Fruit fly (Drosophila melanogaster): ENCODE data around the gene CG6712.

Gene CG6712

DNA sequence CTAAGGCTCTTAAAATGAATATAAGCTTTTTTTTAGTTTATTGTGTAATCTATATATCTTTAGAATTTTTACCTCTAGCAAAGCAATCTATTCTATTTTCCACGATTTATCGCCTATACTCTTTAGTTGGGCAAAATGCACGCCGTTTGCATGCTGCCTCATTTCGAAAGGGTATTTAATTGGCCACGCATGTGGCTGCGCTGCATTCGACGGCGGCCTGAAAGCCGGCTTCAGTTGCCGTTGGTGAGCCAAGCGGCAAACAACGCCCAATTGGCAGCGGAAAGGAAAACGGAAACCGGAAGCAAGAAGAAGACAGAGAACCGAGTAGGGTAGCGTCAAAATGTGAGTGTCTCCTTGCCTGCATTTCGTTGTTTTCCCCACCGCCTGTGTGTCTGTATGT lies 20.5 kb downstream of the CG6712 start, which contains the start of gene CG14947 (continued):
- TF ChIP-seq CG6791 (GFP tag; IDR thresholded peaks at IDR 0.05; ENCODE audit: partially characterized antibody) (no peak), lmd (GFP tag; IDR thresholded peaks at IDR 0.05) (no peak), lov (optimal IDR thresholded peaks at IDR 0.05) (no peak), lov (GFP tag; IDR thresholded peaks at IDR 0.05) (0 out of 3 replicates have a peak, but pooled peaks have one; percentile 63), nmo (GFP tag; optimal IDR thresholded peaks at IDR 0.05) (no peak), CG15479 (GFP tag; optimal IDR thresholded peaks at IDR 0.05) (peak; percentile 39), zf30C (GFP tag; optimal IDR thresholded peaks at IDR 0.05) (no peak), HLH54F (GFP tag; optimal IDR thresholded peaks at IDR 0.05) (no peak), CG14710 (tag; optimal IDR thresholded peaks at IDR 0.05) (no peak), CG7357 (GFP tag; IDR thresholded peaks at IDR 0.05) (no peak), danr (GFP tag; IDR thresholded peaks at IDR 0.05) (no peak), gem (tag; optimal IDR thresholded peaks at IDR 0.05) (peak; percentile 27), CG9215 (GFP tag; IDR thresholded peaks at IDR 0.05) (no peak), gce (GFP tag; IDR thresholded peaks at IDR 0.05) (0 out of 3 replicates have a peak, but pooled peaks have one; percentile 18), stwl (tag; optimal IDR thresholded peaks at IDR 0.05) (peak; percentile 17), NFAT (GFP tag; IDR thresholded peaks at IDR 0.05) (0 out of 2 replicates have a peak, but pooled peaks have one; percentile 13), CG3838 (GFP tag; optimal IDR thresholded peaks at IDR 0.05) (no peak), CG12942 (GFP tag; optimal IDR thresholded peaks at IDR 0.05) (no peak), Blimp-1 (GFP tag; optimal IDR thresholded peaks at IDR 0.05) (peak; percentile 42), Mad (GFP tag; optimal IDR thresholded peaks at IDR 0.05) (no peak), sna (GFP tag; IDR thresholded peaks at IDR 0.05; ENCODE audit: partially characterized antibody) (no peak), CG17829 (tag; optimal IDR thresholded peaks at IDR 0.05) (no peak), CG11093 (GFP tag; IDR thresholded peaks at IDR 0.05) (no peak), lab (GFP tag; optimal IDR thresholded peaks at IDR 0.05) (peak; percentile 11), Vsx1 (GFP tag; optimal IDR thresholded peaks at IDR 0.05) (peak; percentile 43), GATAe (GFP tag; conservative IDR thresholded peaks at IDR 0.05) (no peak), tx (GFP tag; optimal IDR thresholded peaks at IDR 0.05) (no peak), chm (GFP tag; IDR thresholded peaks at IDR 0.05) (0 out of 2 replicates have a peak, but pooled peaks have one; percentile 40), HLHmδ (GFP tag; optimal IDR thresholded peaks at IDR 0.05) (peak; percentile 59), Sox102F (GFP tag; optimal IDR thresholded peaks at IDR 0.05) (peak; percentile 20), gsb (GFP tag; IDR thresholded peaks at IDR 0.05) (0 out of 2 replicates have a peak, but pooled peaks have one; percentile 27), CG13624 (GFP tag; optimal IDR thresholded peaks at IDR 0.05) (no peak), tgo (GFP tag; IDR thresholded peaks at IDR 0.05) (0 out of 3 replicates have a peak, but pooled peaks have one; percentile 14), HmgZ (tag; optimal IDR thresholded peaks at IDR 0.05) (no peak), CG7271 (tag; optimal IDR thresholded peaks at IDR 0.05) (peak; percentile 90), nom (GFP tag; optimal IDR thresholded peaks at IDR 0.05) (peak; percentile 38), Med (GFP tag) (peak; percentile 72), sens (GFP tag) (peak; percentile 75), fd64A (GFP tag; optimal IDR thresholded peaks at IDR 0.05) (peak; percentile 19), bsh (GFP tag; optimal IDR thresholded peaks at IDR 0.05) (peak in 1 of 2 experiments; percentile 20), CG17385 (GFP tag; optimal IDR thresholded peaks at IDR 0.05) (peak; percentile 59), CTCF (GFP tag; optimal IDR thresholded peaks at IDR 0.05) (no peak), CkIIα-i1 (GFP tag; IDR thresholded peaks at IDR 0.05) (no peak), Awh (GFP tag; IDR thresholded peaks at IDR 0.05) (0 out of 2 replicates have a peak, but pooled peaks have one; percentile 28), CG9437 (GFP tag; optimal IDR thresholded peaks at IDR 0.05) (no peak), CG30403 (GFP tag; optimal IDR thresholded peaks at IDR 0.05) (no peak), crol (GFP tag; IDR thresholded peaks at IDR 0.05) (peak; percentile 18; the same call in 1 of the 2 replicates)

All from whole organism, embryonic.